Fruit fly (Drosophila melanogaster): ENCODE data around the gene janA.

janA gene

dm6 chr3R:30039494-30039893 is at the start of gene janA, which contains the start of the genes Sry-alpha and Sry-beta:
Gene janA (minus strand): TSS chr3R:30039533.
Gene Sry-alpha (plus strand): TSS chr3R:30039719.
Gene Sry-beta (plus strand): TSS chr3R:30039719.
- TF ChIP-seq EcR (GFP tag; optimal IDR thresholded peaks at IDR 0.05) = no peak
- TF ChIP-seq pan (optimal IDR thresholded peaks at IDR 0.05) = no peak
- TF ChIP-seq psq (optimal IDR thresholded peaks at IDR 0.05) = no peak
- TF ChIP-seq Dll (optimal IDR thresholded peaks at IDR 0.05) = no peak
- TF ChIP-seq usp (GFP tag; optimal IDR thresholded peaks at IDR 0.05) = no peak
- no peak for TF ChIP-seq CG8478 (optimal IDR thresholded peaks at IDR 0.05)

- TF ChIP-seq EcR (GFP tag; optimal IDR thresholded peaks at IDR 0.05) = no peak
- TF ChIP-seq pan (optimal IDR thresholded peaks at IDR 0.05) = no peak
- no peak for TF ChIP-seq CG8478 (optimal IDR thresholded peaks at IDR 0.05)
- TF ChIP-seq usp (GFP tag; optimal IDR thresholded peaks at IDR 0.05) = no peak
- TF ChIP-seq Dll (optimal IDR thresholded peaks at IDR 0.05) = no peak
These were observed 44.8 kb upstream of the janA start for dm6 chr3R:30084137-30084536.

dm6 chr3R:30083215-30083614 is 43.9 kb upstream of the janA start:
- TF ChIP-seq CG8478 (optimal IDR thresholded peaks at IDR 0.05) = no peak

- TF ChIP-seq EcR (GFP tag; optimal IDR thresholded peaks at IDR 0.05) (peak in 1 of 2 experiments; percentile 21), psq (optimal IDR thresholded peaks at IDR 0.05) (no peak)
These were observed 36.8 kb upstream of the janA start for dm6 chr3R:30076088-30076487.

dm6 chr3R:30071827-30072226 is 32.5 kb upstream of the janA start:
- TF ChIP-seq usp (GFP tag; optimal IDR thresholded peaks at IDR 0.05) = no peak
- no peak for TF ChIP-seq CG8478 (optimal IDR thresholded peaks at IDR 0.05)
- TF ChIP-seq psq (optimal IDR thresholded peaks at IDR 0.05) = no peak
- no peak for TF ChIP-seq pan (optimal IDR thresholded peaks at IDR 0.05)

- TF ChIP-seq CG8478 (optimal IDR thresholded peaks at IDR 0.05) = no peak
- TF ChIP-seq Dll (optimal IDR thresholded peaks at IDR 0.05) = no peak
- TF ChIP-seq EcR (GFP tag; optimal IDR thresholded peaks at IDR 0.05) = no peak
- TF ChIP-seq pan (optimal IDR thresholded peaks at IDR 0.05) = no peak
- TF ChIP-seq usp (GFP tag; optimal IDR thresholded peaks at IDR 0.05) = no peak
- no peak for TF ChIP-seq psq (optimal IDR thresholded peaks at IDR 0.05)
These were observed 30.9 kb upstream of the janA start for dm6 chr3R:30070198-30070597.

- TF ChIP-seq CG8478 (optimal IDR thresholded peaks at IDR 0.05) (no peak), pan (optimal IDR thresholded peaks at IDR 0.05) (no peak), Dll (optimal IDR thresholded peaks at IDR 0.05) (no peak), psq (optimal IDR thresholded peaks at IDR 0.05) (no peak), EcR (GFP tag; optimal IDR thresholded peaks at IDR 0.05) (peak in 1 of 2 experiments; percentile 73)
These were observed 26.7 kb upstream of the janA start for dm6 chr3R:30066004-30066403.

dm6 chr3R:30063704-30064103 is 24.4 kb upstream of the janA start:
- TF ChIP-seq EcR (GFP tag; optimal IDR thresholded peaks at IDR 0.05) = no peak
- no peak for TF ChIP-seq psq (optimal IDR thresholded peaks at IDR 0.05)
- no peak for TF ChIP-seq CG8478 (optimal IDR thresholded peaks at IDR 0.05)
- TF ChIP-seq Dll (optimal IDR thresholded peaks at IDR 0.05) = no peak
- no peak for TF ChIP-seq pan (optimal IDR thresholded peaks at IDR 0.05)
- no peak for TF ChIP-seq usp (GFP tag; optimal IDR thresholded peaks at IDR 0.05)

dm6 chr3R:30062543-30062942 is 23.2 kb upstream of the janA start:
- TF ChIP-seq EcR (GFP tag; optimal IDR thresholded peaks at IDR 0.05) (no peak), usp (GFP tag; optimal IDR thresholded peaks at IDR 0.05) (no peak)

dm6 chr3R:30061980-30062379 is 22.6 kb upstream of the janA start:
- no peak for TF ChIP-seq psq (optimal IDR thresholded peaks at IDR 0.05)
- no peak for TF ChIP-seq CG8478 (optimal IDR thresholded peaks at IDR 0.05)
- no peak for TF ChIP-seq EcR (GFP tag; optimal IDR thresholded peaks at IDR 0.05)
- no peak for TF ChIP-seq usp (GFP tag; optimal IDR thresholded peaks at IDR 0.05)
- no peak for TF ChIP-seq pan (optimal IDR thresholded peaks at IDR 0.05)
- TF ChIP-seq Dll (optimal IDR thresholded peaks at IDR 0.05) = no peak

dm6 chr3R:30061154-30061482 is 21.8 kb upstream of the janA start:
- TF ChIP-seq CG8478 (optimal IDR thresholded peaks at IDR 0.05) (no peak), Dll (optimal IDR thresholded peaks at IDR 0.05) (no peak)

dm6 chr3R:30060451-30061153 is 21.3 kb upstream of the janA start:
- TF ChIP-seq CG8478 (optimal IDR thresholded peaks at IDR 0.05) (no peak), EcR (GFP tag; optimal IDR thresholded peaks at IDR 0.05) (no peak), pan (optimal IDR thresholded peaks at IDR 0.05) (no peak), usp (GFP tag; optimal IDR thresholded peaks at IDR 0.05) (no peak), Dll (optimal IDR thresholded peaks at IDR 0.05) (no peak), psq (optimal IDR thresholded peaks at IDR 0.05) (no peak)

dm6 chr3R:30059944-30060343 is 20.6 kb upstream of the janA start:
- TF ChIP-seq EcR (GFP tag; optimal IDR thresholded peaks at IDR 0.05) = no peak
